1 fruit fly cellular context compared by ENCODE assay signal in the genomic region with DNA sequence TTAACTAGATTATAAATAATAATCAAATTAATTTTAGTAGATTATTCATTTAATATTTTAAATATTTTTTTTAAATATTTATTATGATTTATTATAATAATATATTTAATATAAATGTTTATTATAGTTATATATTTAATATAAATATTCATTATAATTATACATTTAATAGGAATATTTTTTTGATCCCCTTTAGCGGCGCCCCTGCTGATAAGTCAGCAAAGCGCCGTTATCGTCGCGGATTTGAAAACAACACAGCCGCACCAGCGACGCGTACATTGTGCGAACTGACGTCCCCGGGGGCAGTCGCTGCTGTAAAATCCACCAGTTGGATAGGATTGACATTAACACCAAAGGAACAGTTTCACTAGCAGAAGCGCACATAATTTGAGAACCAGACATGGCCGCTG.
TF ChIP-seq lines count a peak whose summit lies in the region.

Gene CG8112, plus strand, starts transcription at position 212 of the 410 bp plus-strand sequence.

TF ChIP-seq in whole organism, embryonic, 481 proteins besides CTCF, POLR2A, EP300 and RAD21 (continued from another document):
- no peak for TF ChIP-seq Taf1 (GFP tag; IDR thresholded peaks at IDR 0.05; lab: Robert Waterston, UW)
- no peak for TF ChIP-seq Gsc (GFP tag; IDR thresholded peaks at IDR 0.05; lab: Robert Waterston, UW)
- peak; percentile 35; the same call in 1 of the 2 replicates for TF ChIP-seq Drgx (GFP tag; IDR thresholded peaks at IDR 0.05; lab: Robert Waterston, UW)
- 0 out of 3 replicates have a peak, but pooled peaks have one; percentile 22 for TF ChIP-seq Aef1 (GFP tag; IDR thresholded peaks at IDR 0.05; lab: Robert Waterston, UW)
- TF ChIP-seq HHEX (GFP tag; optimal IDR thresholded peaks at IDR 0.05; lab: Kevin White, UChicago), result peak; percentile 6
- TF ChIP-seq CG12219 (GFP tag; optimal IDR thresholded peaks at IDR 0.05; lab: Kevin White, UChicago), result no peak
- no peak for TF ChIP-seq nerfin-1 (tag; optimal IDR thresholded peaks at IDR 0.05; lab: Kevin White, UChicago)
- TF ChIP-seq sug (tag; optimal IDR thresholded peaks at IDR 0.05; lab: Kevin White, UChicago), result no peak
- TF ChIP-seq wek (GFP tag; optimal IDR thresholded peaks at IDR 0.05; lab: Kevin White, UChicago), result no peak
- TF ChIP-seq CoRest (tag; optimal IDR thresholded peaks at IDR 0.05; lab: Kevin White, UChicago), result peak; percentile 32
- TF ChIP-seq CG13775 (GFP tag; optimal IDR thresholded peaks at IDR 0.05; lab: Kevin White, UChicago), result peak; percentile 23
- peak; percentile 80 for TF ChIP-seq Med (GFP tag; lab: Kevin White, UChicago)
- no peak for TF ChIP-seq D19B (GFP tag; optimal IDR thresholded peaks at IDR 0.05; lab: Kevin White, UChicago)
- TF ChIP-seq HLH3B (GFP tag; IDR thresholded peaks at IDR 0.05; lab: Robert Waterston, UW), result no peak
- TF ChIP-seq row (GFP tag; IDR thresholded peaks at IDR 0.05; lab: Robert Waterston, UW), result peak; percentile 50; the same call in 2 of the 3 replicates
- TF ChIP-seq CG7839 (tag; optimal IDR thresholded peaks at IDR 0.05; lab: Kevin White, UChicago), result peak; percentile 14
- TF ChIP-seq tgo (GFP tag; IDR thresholded peaks at IDR 0.05; lab: Robert Waterston, UW), result no peak
- 0 out of 2 replicates have a peak, but pooled peaks have one; percentile 21 for TF ChIP-seq CG9932 (GFP tag; IDR thresholded peaks at IDR 0.05; lab: Robert Waterston, UW)
- TF ChIP-seq CG6813 (GFP tag; optimal IDR thresholded peaks at IDR 0.05; lab: Kevin White, UChicago), result peak; percentile 24
- TF ChIP-seq CG6683 (GFP tag; optimal IDR thresholded peaks at IDR 0.05; lab: Kevin White, UChicago), result no peak
- TF ChIP-seq CG18619 (GFP tag; optimal IDR thresholded peaks at IDR 0.05; lab: Kevin White, UChicago), result peak; percentile 42
- TF ChIP-seq sens (GFP tag; lab: Kevin White, UChicago), result peak; percentile 12
- TF ChIP-seq CG8924 (tag; optimal IDR thresholded peaks at IDR 0.05; lab: Kevin White, UChicago), result peak; percentile 44
- TF ChIP-seq CG17829 (tag; optimal IDR thresholded peaks at IDR 0.05; lab: Kevin White, UChicago), result peak; percentile 21
- TF ChIP-seq CG17385 (GFP tag; optimal IDR thresholded peaks at IDR 0.05; lab: Kevin White, UChicago), result peak; percentile 21
- TF ChIP-seq Ssrp (tag; optimal IDR thresholded peaks at IDR 0.05; lab: Kevin White, UChicago), result peak; percentile 11
- TF ChIP-seq CG13296 (GFP tag; optimal IDR thresholded peaks at IDR 0.05; lab: Kevin White, UChicago), result peak; percentile 44
- TF ChIP-seq shn (GFP tag; optimal IDR thresholded peaks at IDR 0.05; lab: Kevin White, UChicago), result no peak
- TF ChIP-seq CG31441 (GFP tag; IDR thresholded peaks at IDR 0.05; lab: Robert Waterston, UW), result 0 out of 2 replicates have a peak, but pooled peaks have one; percentile 23
